Fruit fly (Drosophila melanogaster) whole organism, embryonic: ENCODE data around the gene SPH93.
A peak's percentile ranks its signal among the peaks of the same experiment; 100 is the strongest.

Experiments
- Atf6 ChIP-seq: fragments of 200-800 bp; sonication (Bioruptor generic); IDR thresholded peaks from 2 replicates; pipeline ENCODE4 v1.3.6; 2022; ENCODE audit warnings: missing biosample characterization, missing genetic modification characterization
- B-H1 ChIP-seq: fragments of 200-800 bp; sonication (Bioruptor generic); IDR thresholded peaks from 3 replicates; pipeline ENCODE4 v1.3.6; 2022; ENCODE audit warnings: missing biosample characterization, missing genetic modification characterization
- CG1024 ChIP-seq: fragments of 200-800 bp; sonication (Bioruptor generic); IDR thresholded peaks from 2 replicates; pipeline ENCODE4 v1.3.6; 2022; ENCODE audit warnings: missing biosample characterization, missing genetic modification characterization
- CG10267 ChIP-seq: fragments of 200-800 bp; sonication (Bioruptor generic); optimal IDR thresholded peaks from 2 replicates; lab custom pipeline; 2018; ENCODE audit warnings: missing biosample characterization, mild to moderate bottlenecking, missing genetic modification characterization, moderate library complexity
- CG10274 ChIP-seq: fragments of 200-800 bp; sonication (Bioruptor generic); optimal IDR thresholded peaks from 3 replicates; lab custom pipeline; 2017; ENCODE audit warnings: missing biosample characterization, mild to moderate bottlenecking, missing genetic modification characterization
- CG11085 ChIP-seq: fragments of 200-800 bp; sonication (Bioruptor generic); IDR thresholded peaks from 2 replicates; pipeline ENCODE4 v1.3.6; 2022; ENCODE audit warnings: missing biosample characterization, missing genetic modification characterization
- CG11093 ChIP-seq: fragments of 200-800 bp; sonication (Bioruptor generic); IDR thresholded peaks from 3 replicates; pipeline ENCODE4 v1.3.6; 2022; ENCODE audit warnings: missing biosample characterization, missing genetic modification characterization
- CG12299 ChIP-seq: fragments of 200-800 bp; sonication (Bioruptor generic); optimal IDR thresholded peaks from 2 replicates; lab custom pipeline; 2018; ENCODE audit warnings: missing biosample characterization, mild to moderate bottlenecking, missing genetic modification characterization
- CG12744 ChIP-seq: fragments of 200-800 bp; sonication (Bioruptor generic); optimal IDR thresholded peaks from 2 replicates; lab custom pipeline; 2016; ENCODE audit warnings: missing biosample characterization, missing genetic modification characterization
- CG14014 ChIP-seq: fragments of 200-800 bp; sonication (Bioruptor generic); IDR thresholded peaks from 2 replicates; pipeline ENCODE4 v1.3.6; 2022; ENCODE audit warnings: missing biosample characterization, missing genetic modification characterization
- CG14441 ChIP-seq: fragments of 200-800 bp; sonication (Bioruptor generic); IDR thresholded peaks from 2 replicates; pipeline ENCODE4 v1.3.6; 2022; ENCODE audit warnings: missing biosample characterization, missing genetic modification characterization
- CG17385 ChIP-seq: fragments of 200-800 bp; sonication (Bioruptor generic); optimal IDR thresholded peaks from 3 replicates; lab custom pipeline; 2018; ENCODE audit warnings: missing biosample characterization, mild to moderate bottlenecking, missing genetic modification characterization
- CG18599 ChIP-seq: fragments of 200-800 bp; sonication (Bioruptor generic); optimal IDR thresholded peaks from 3 replicates; lab custom pipeline; 2017; ENCODE audit warnings: missing biosample characterization, missing genetic modification characterization, mild to moderate bottlenecking, moderate library complexity, missing genetic modification reagents
- CG2120 ChIP-seq: fragments of 200-800 bp; sonication (Bioruptor generic); optimal IDR thresholded peaks from 3 replicates; lab custom pipeline; 2016; ENCODE audit warnings: missing biosample characterization, missing genetic modification characterization
- CG2678 ChIP-seq: fragments of 200-800 bp; sonication (Bioruptor generic); optimal IDR thresholded peaks from 3 replicates; lab custom pipeline; 2019; ENCODE audit warnings: missing biosample characterization, mild to moderate bottlenecking, missing genetic modification characterization, moderate library complexity
- CG33213 ChIP-seq: fragments of 200-800 bp; sonication (Bioruptor generic); optimal IDR thresholded peaks from 3 replicates; lab custom pipeline; 2016; ENCODE audit warnings: missing biosample characterization, missing genetic modification characterization
- CG4424 ChIP-seq: fragments of 200-800 bp; sonication (Bioruptor generic); optimal IDR thresholded peaks from 3 replicates; lab custom pipeline; 2016; ENCODE audit warnings: missing biosample characterization, missing genetic modification characterization
- CG6689 ChIP-seq: fragments of 200-800 bp; sonication (Bioruptor generic); IDR thresholded peaks from 2 replicates; pipeline ENCODE4 v1.3.6; 2022; ENCODE audit warnings: missing biosample characterization, missing genetic modification characterization
- CG8924 ChIP-seq: fragments of 200-800 bp; optimal IDR thresholded peaks from 3 replicates; lab custom pipeline; 2019; ENCODE audit warnings: missing biosample characterization, mild to moderate bottlenecking, missing genetic modification characterization, moderate library complexity
- CG9215 ChIP-seq: fragments of 200-800 bp; sonication (Bioruptor generic); IDR thresholded peaks from 2 replicates; pipeline ENCODE4 v1.3.6; 2022; ENCODE audit warnings: missing biosample characterization, missing genetic modification characterization
- D19B ChIP-seq: fragments of 200-800 bp; sonication (Bioruptor generic); optimal IDR thresholded peaks from 2 replicates; lab custom pipeline; 2017; ENCODE audit warnings: missing biosample characterization, mild to moderate bottlenecking, missing genetic modification characterization
- Dip2 ChIP-seq: fragments of 200-800 bp; sonication (Bioruptor generic); IDR thresholded peaks from 2 replicates; pipeline ENCODE4 v1.3.6; 2022; ENCODE audit warnings: missing biosample characterization, missing genetic modification characterization
- Drgx ChIP-seq: fragments of 200-800 bp; sonication (Bioruptor generic); IDR thresholded peaks from 2 replicates; pipeline ENCODE4 v1.3.6; 2022; ENCODE audit warnings: missing biosample characterization, missing genetic modification characterization
- Gug ChIP-seq: fragments of 200-800 bp; sonication (Bioruptor generic); IDR thresholded peaks from 4 replicates; pipeline ENCODE4 v1.3.6; 2022; ENCODE audit warnings: missing biosample characterization, missing genetic modification characterization
- Hey ChIP-seq: fragments of 200-800 bp; sonication (Bioruptor generic); optimal IDR thresholded peaks from 3 replicates; lab custom pipeline; 2018; ENCODE audit warnings: missing biosample characterization, mild to moderate bottlenecking, missing genetic modification characterization
- Hr3 ChIP-seq: fragments of 200-800 bp; sonication (Bioruptor generic); optimal IDR thresholded peaks from 3 replicates; lab custom pipeline; 2016; ENCODE audit warnings: missing biosample characterization, missing genetic modification characterization
- MBD-R2 ChIP-seq: fragments of 200-800 bp; sonication (Bioruptor generic); IDR thresholded peaks from 2 replicates; pipeline ENCODE4 v1.3.6; 2022; ENCODE audit warnings: missing biosample characterization, missing genetic modification characterization
- Mrtf ChIP-seq: fragments of 200-800 bp; sonication (Bioruptor generic); IDR thresholded peaks from 3 replicates; pipeline ENCODE4 v1.3.6; 2022; ENCODE audit warnings: missing biosample characterization, missing genetic modification characterization
- Myb ChIP-seq: fragments of 200-800 bp; sonication (Bioruptor generic); optimal IDR thresholded peaks from 2 replicates; lab custom pipeline; 2016; ENCODE audit warnings: missing biosample characterization, missing genetic modification characterization
- NK7.1 ChIP-seq: fragments of 200-800 bp; sonication (Bioruptor generic); optimal IDR thresholded peaks from 3 replicates; lab custom pipeline; 2016; ENCODE audit warnings: missing biosample characterization, missing genetic modification characterization
- Oli ChIP-seq: fragments of 200-800 bp; sonication (Bioruptor generic); optimal IDR thresholded peaks from 2 replicates; lab custom pipeline; 2018; ENCODE audit warnings: missing biosample characterization, mild to moderate bottlenecking, missing genetic modification characterization, moderate library complexity
- PHDP ChIP-seq: fragments of 200-800 bp; sonication (Bioruptor generic); optimal IDR thresholded peaks from 3 replicates; lab custom pipeline; 2018; ENCODE audit warnings: missing biosample characterization, mild to moderate bottlenecking, missing genetic modification characterization, moderate library complexity
- Rfx ChIP-seq: fragments of 200-800 bp; sonication (Bioruptor generic); IDR thresholded peaks from 2 replicates; pipeline ENCODE4 v1.3.6; 2022; ENCODE audit warnings: missing biosample characterization, missing genetic modification characterization
- Sox100B ChIP-seq: fragments of 200-800 bp; sonication (Bioruptor generic); optimal IDR thresholded peaks from 3 replicates; lab custom pipeline; 2018; ENCODE audit warnings: missing biosample characterization, mild to moderate bottlenecking, missing genetic modification characterization
- Vsx1 ChIP-seq: fragments of 200-800 bp; sonication (Bioruptor generic); optimal IDR thresholded peaks from 2 replicates; lab custom pipeline; 2017; ENCODE audit warnings: missing biosample characterization, mild to moderate bottlenecking, missing genetic modification characterization, missing genetic modification reagents
- abd-A ChIP-seq: fragments of 200-800 bp; sonication (Bioruptor generic); optimal IDR thresholded peaks from 3 replicates; lab custom pipeline; 2019; ENCODE audit warnings: missing biosample characterization, mild to moderate bottlenecking, missing genetic modification characterization, moderate library complexity
- bowl ChIP-seq: fragments of 200-800 bp; sonication (Bioruptor generic); IDR thresholded peaks from 2 replicates; pipeline ENCODE4 v1.3.6; 2022; ENCODE audit warnings: missing biosample characterization, missing genetic modification characterization
- bsh ChIP-seq, 2 experiments: fragments of 200-800 bp; sonication (Bioruptor generic); optimal IDR thresholded peaks; 2 replicates each; lab custom pipeline; 2017 to 2018; ENCODE audit warnings: mild to moderate bottlenecking in 2 of 2, missing biosample characterization in 2 of 2, missing genetic modification characterization in 2 of 2, moderate library complexity in 1 of 2
- esg ChIP-seq: fragments of 200-800 bp; sonication (Bioruptor generic); conservative IDR thresholded peaks from 2 replicates; pipeline ENCODE4 v1.3.6; 2022; ENCODE audit warnings: missing biosample characterization, missing genetic modification characterization
- fd3F ChIP-seq: fragments of 200-800 bp; sonication (Bioruptor generic); optimal IDR thresholded peaks from 2 replicates; lab custom pipeline; 2018; ENCODE audit warnings: missing biosample characterization, mild to moderate bottlenecking, missing genetic modification characterization, moderate library complexity
- kay ChIP-seq: fragments of 200-800 bp; sonication (Bioruptor generic); optimal IDR thresholded peaks from 2 replicates; lab custom pipeline; 2016; ENCODE audit warnings: missing biosample characterization, missing genetic modification characterization
- nau ChIP-seq: fragments of 200-800 bp; sonication (Bioruptor generic); optimal IDR thresholded peaks from 3 replicates; lab custom pipeline; 2017; ENCODE audit warnings: missing biosample characterization, mild to moderate bottlenecking, missing genetic modification characterization, missing genetic modification reagents
- nmo ChIP-seq: fragments of 200-800 bp; sonication (Bioruptor generic); optimal IDR thresholded peaks from 2 replicates; lab custom pipeline; 2018; ENCODE audit warnings: missing biosample characterization, mild to moderate bottlenecking, missing genetic modification characterization, moderate library complexity
- otp ChIP-seq: fragments of 200-800 bp; sonication (Bioruptor generic); IDR thresholded peaks from 3 replicates; pipeline ENCODE4, ENCODE4 v1.3.6; 2022; ENCODE audit warnings: missing biosample characterization, missing genetic modification characterization
- prd ChIP-seq, 3 experiments: fragments of >200 bp in 2 of 3; fragments of 200-800 bp in 1 of 3; sonication (Bioruptor generic) in 1 of 3; optimal IDR thresholded peaks in 2 of 3; IDR thresholded peaks in 1 of 3; 2 replicates in 2 of 3; 3 replicates in 1 of 3; pipeline versions ENCODE4 v1.3.6 to Lab custom; 2017 to 2022; ENCODE audit warnings: missing biosample characterization in 1 of 3, missing genetic modification characterization in 1 of 3
- salm ChIP-seq: fragments of 200-800 bp; sonication (Bioruptor generic); optimal IDR thresholded peaks from 2 replicates; lab custom pipeline; 2018; ENCODE audit warnings: missing biosample characterization, mild to moderate bottlenecking, missing genetic modification characterization
- sens ChIP-seq: fragments of 200-800 bp; sonication (Bioruptor generic); peaks from one replicate; lab custom pipeline; 2016; ENCODE audit warnings: missing biosample characterization, missing genetic modification characterization
- sisA ChIP-seq: fragments of 200-800 bp; sonication (Bioruptor generic); IDR thresholded peaks from 2 replicates; pipeline ENCODE4 v1.3.6; 2022; ENCODE audit warnings: missing biosample characterization, missing genetic modification characterization
- slbo ChIP-seq: fragments of 200-800 bp; sonication (Bioruptor generic); IDR thresholded peaks from 2 replicates; pipeline ENCODE4 v1.3.6; 2022; ENCODE audit warnings: missing biosample characterization, missing genetic modification characterization
- sob ChIP-seq: fragments of 200-800 bp; sonication (Bioruptor generic); IDR thresholded peaks from 2 replicates; pipeline ENCODE4 v1.3.6; 2022; ENCODE audit warnings: missing biosample characterization, missing genetic modification characterization
- unc-4 ChIP-seq: fragments of 200-800 bp; sonication (Bioruptor generic); IDR thresholded peaks from 2 replicates; pipeline ENCODE4 v1.3.6; 2022; ENCODE audit warnings: missing biosample characterization, missing genetic modification characterization; ENCODE audit not compliant: partially characterized antibody
- zfh1 ChIP-seq: fragments of 200-800 bp; sonication (Bioruptor generic); IDR thresholded peaks from 3 replicates; pipeline ENCODE4 v1.3.6; 2022; ENCODE audit warnings: missing biosample characterization, missing genetic modification characterization

SPH93 gene

dm6 chr2L:17421366-17421765 lies 34.4 kb downstream of the SPH93 start (continued):
- TF ChIP-seq sob (GFP tag; lab: Robert Waterston, UW): no peak
- TF ChIP-seq CG17385 (GFP tag; lab: Kevin White, UChicago): peak; percentile 24
- TF ChIP-seq B-H1 (GFP tag; lab: Robert Waterston, UW): no peak
- TF ChIP-seq CG11093 (GFP tag; lab: Robert Waterston, UW): no peak
- TF ChIP-seq Oli (tag; lab: Kevin White, UChicago): peak; percentile 47
- TF ChIP-seq Mrtf (GFP tag; lab: Robert Waterston, UW): no peak
- TF ChIP-seq CG1024: no peak
- peak; percentile 27 for TF ChIP-seq CG18599 (GFP tag; lab: Kevin White, UChicago)
- no peak for TF ChIP-seq prd (optimal IDR thresholded peaks at IDR 0.05; lab: Kevin White, UChicago)
- TF ChIP-seq prd (GFP tag; IDR thresholded peaks at IDR 0.05; lab: Robert Waterston, UW): peak; percentile 43
- TF ChIP-seq Dip2 (GFP tag; lab: Robert Waterston, UW): no peak
- TF ChIP-seq CG2120 (GFP tag; lab: Kevin White, UChicago): peak; percentile 37
- TF ChIP-seq esg (GFP tag; lab: Robert Waterston, UW): no peak
- no peak for TF ChIP-seq kay
- peak; percentile 26 for TF ChIP-seq Sox100B (GFP tag; lab: Kevin White, UChicago)
- peak; percentile 9 for TF ChIP-seq CG10267 (tag; lab: Kevin White, UChicago)
- TF ChIP-seq CG14441: no peak
- TF ChIP-seq CG6689 (GFP tag; lab: Robert Waterston, UW): 0 out of 2 replicates have a peak, but pooled peaks have one; percentile 15
- peak; percentile 3 for TF ChIP-seq Hr3
- no peak for TF ChIP-seq CG11085 (GFP tag; lab: Robert Waterston, UW)
- peak; percentile 49 for TF ChIP-seq Atf6 (GFP tag; lab: Robert Waterston, UW)
- no peak for TF ChIP-seq CG33213 (GFP tag; lab: Kevin White, UChicago)
- no peak for TF ChIP-seq MBD-R2 (GFP tag; lab: Robert Waterston, UW)
- TF ChIP-seq Vsx1: no peak
- no peak for TF ChIP-seq CG10274 (GFP tag; lab: Kevin White, UChicago)
- TF ChIP-seq salm (tag; lab: Kevin White, UChicago): no peak
- no peak for TF ChIP-seq bsh (GFP tag; optimal IDR thresholded peaks at IDR 0.05; lab: Kevin White, UChicago)
- TF ChIP-seq CG14014 (GFP tag; lab: Robert Waterston, UW): 0 out of 2 replicates have a peak, but pooled peaks have one; percentile 19
- peak; percentile 49; the same call in 1 of the 2 replicates for TF ChIP-seq slbo (GFP tag; lab: Robert Waterston, UW)
- no peak for TF ChIP-seq Gug
- no peak for TF ChIP-seq CG4424 (GFP tag; lab: Kevin White, UChicago)
- TF ChIP-seq bowl (GFP tag; lab: Robert Waterston, UW): no peak
- no peak for TF ChIP-seq unc-4
- 0 out of 2 replicates have a peak, but pooled peaks have one; percentile 34 for TF ChIP-seq Drgx (GFP tag; lab: Robert Waterston, UW)
- peak; percentile 45 for TF ChIP-seq sisA
- TF ChIP-seq sens (GFP tag; lab: Kevin White, UChicago): peak; percentile 54
- no peak for TF ChIP-seq NK7.1 (GFP tag; lab: Kevin White, UChicago)
- TF ChIP-seq fd3F (GFP tag; lab: Kevin White, UChicago): no peak
- no peak for TF ChIP-seq nmo (GFP tag; lab: Kevin White, UChicago)
- TF ChIP-seq CG2678 (tag; lab: Kevin White, UChicago): peak; percentile 61
- no peak for TF ChIP-seq Myb (GFP tag; lab: Kevin White, UChicago)
- TF ChIP-seq D19B (GFP tag; lab: Kevin White, UChicago): peak; percentile 0
- no peak for TF ChIP-seq nau
- TF ChIP-seq abd-A (tag; lab: Kevin White, UChicago): no peak
- no peak for TF ChIP-seq Rfx (GFP tag; lab: Robert Waterston, UW)
- TF ChIP-seq PHDP: peak; percentile 26
- TF ChIP-seq CG9215 (GFP tag; lab: Robert Waterston, UW): no peak
- no peak for TF ChIP-seq CG12299 (tag; lab: Kevin White, UChicago)
- no peak for TF ChIP-seq CG8924 (tag; lab: Kevin White, UChicago)
- no peak for TF ChIP-seq CG12744
- TF ChIP-seq Hey: no peak
- TF ChIP-seq otp: no peak
- no peak for TF ChIP-seq zfh1 (GFP tag; lab: Robert Waterston, UW)
